Worm (Caenorhabditis elegans): ENCODE measurements around the gene cest-16.

Gene cest-16

ce11 chrX:6299641-6300240, at the start of gene cest-16:
Gene cest-16, plus strand, starts transcription at chrX:6299942.
- TF ChIP-seq irx-1 (tag; optimal IDR thresholded peaks at IDR 0.05), result no peak
- TF ChIP-seq lin-14 (GFP tag; optimal IDR thresholded peaks at IDR 0.05), result peak; percentile 40
- no peak for TF ChIP-seq nhr-85 (tag)
- TF ChIP-seq efl-1 (optimal IDR thresholded peaks at IDR 0.05), result no peak
- peak in 1 of 2 experiments; percentile 53 for TF ChIP-seq efl-1 (GFP tag; optimal IDR thresholded peaks at IDR 0.05 in 1 of 2)
- TF ChIP-seq xbp-1 (tag; optimal IDR thresholded peaks at IDR 0.05), result no peak
- no peak for TF ChIP-seq aha-1 (tag; optimal IDR thresholded peaks at IDR 0.05)
- TF ChIP-seq rnt-1 (tag; optimal IDR thresholded peaks at IDR 0.05), result peak; percentile 24
- TF ChIP-seq nhr-12 (tag; optimal IDR thresholded peaks at IDR 0.05), result no peak

DNA sequence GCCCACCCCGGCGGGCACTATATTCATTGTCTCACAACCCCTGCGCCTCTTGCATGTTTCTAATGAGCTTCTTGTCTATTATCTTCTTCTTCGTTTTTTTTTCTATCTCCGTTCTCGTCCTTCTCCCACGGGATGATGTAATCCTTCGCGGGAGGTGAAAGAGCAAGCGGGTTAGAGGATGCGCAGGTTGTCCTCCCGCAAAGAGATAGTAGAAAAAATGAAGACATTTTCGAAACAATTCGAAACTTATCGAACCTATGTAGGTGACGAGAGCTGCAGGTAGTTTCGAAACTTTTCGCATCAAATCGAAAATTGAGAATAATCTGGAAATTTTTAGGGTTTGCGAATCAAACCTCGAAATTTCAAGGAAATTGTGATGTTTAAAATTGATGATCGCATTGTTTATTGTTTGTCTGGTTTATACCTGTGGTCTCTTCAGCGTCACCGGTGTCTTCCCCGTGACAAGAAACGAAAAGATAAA, 49.4 kb upstream of the cest-16 start:
- TF ChIP-seq egl-13 (tag; optimal IDR thresholded peaks at IDR 0.05) (no peak), hlh-17 (GFP tag; optimal IDR thresholded peaks at IDR 0.05; ENCODE audit: borderline replicate concordance) (no peak), pax-3 (tag; optimal IDR thresholded peaks at IDR 0.05) (no peak), pqm-1 (tag; optimal IDR thresholded peaks at IDR 0.05) (no peak), swsn-7 (tag; optimal IDR thresholded peaks at IDR 0.05) (peak; percentile 56), C16A3.4 (tag; optimal IDR thresholded peaks at IDR 0.05) (no peak), sox-4 (tag; optimal IDR thresholded peaks at IDR 0.05) (no peak), ztf-11 (tag; optimal IDR thresholded peaks at IDR 0.05) (no peak), sup-37 (GFP tag; optimal IDR thresholded peaks at IDR 0.05) (no peak), F16B12.6 (tag; optimal IDR thresholded peaks at IDR 0.05) (no peak), ama-1 (optimal IDR thresholded peaks at IDR 0.05) (no peak), C04F5.9 (tag; optimal IDR thresholded peaks at IDR 0.05) (no peak), nhr-47 (tag; optimal IDR thresholded peaks at IDR 0.05) (peak; percentile 52), sptf-1 (tag; optimal IDR thresholded peaks at IDR 0.05) (no peak), aly-2 (tag; optimal IDR thresholded peaks at IDR 0.05) (no peak), irx-1 (tag; optimal IDR thresholded peaks at IDR 0.05) (no peak), lir-3 (tag; optimal IDR thresholded peaks at IDR 0.05; ENCODE audit: poor library complexity) (no peak), pag-3 (tag; optimal IDR thresholded peaks at IDR 0.05; ENCODE audit: borderline replicate concordance, insufficient read depth) (peak; percentile 33), nhr-28 (tag; optimal IDR thresholded peaks at IDR 0.05) (no peak), lsy-2 (tag; optimal IDR thresholded peaks at IDR 0.05) (peak; percentile 11 to 47), alr-1 (tag; optimal IDR thresholded peaks at IDR 0.05; ENCODE audit: borderline replicate concordance) (no peak), nhr-71 (tag; optimal IDR thresholded peaks at IDR 0.05) (peak; percentile 89), ces-1 (GFP tag; optimal IDR thresholded peaks at IDR 0.05) (no peak), nhr-85 (tag) (peak; percentile 97), unc-62 (GFP tag; optimal IDR thresholded peaks at IDR 0.05) (no peak), nhr-84 (tag; optimal IDR thresholded peaks at IDR 0.05) (no peak), nhr-77 (tag; optimal IDR thresholded peaks at IDR 0.05) (peak; percentile 83), ceh-82 (tag; optimal IDR thresholded peaks at IDR 0.05) (peak; percentile 47 to 54 (median 49)), unc-98 (GFP tag; IDR thresholded peaks at IDR 0.05) (no peak), isw-1 (GFP tag; IDR thresholded peaks at IDR 0.05) (no peak), efl-1 (optimal IDR thresholded peaks at IDR 0.05) (peak; percentile 9 to 18), efl-1 (GFP tag; optimal IDR thresholded peaks at IDR 0.05 in 1 of 2) (peak; percentile 5 to 93), jun-1 (tag; optimal IDR thresholded peaks at IDR 0.05) (peak; percentile 47), hpl-2 (GFP tag; optimal IDR thresholded peaks at IDR 0.05) (no peak), unc-30 (tag; optimal IDR thresholded peaks at IDR 0.05) (no peak), nhr-90 (tag; optimal IDR thresholded peaks at IDR 0.05; ENCODE audit: poor library complexity) (peak; percentile 76), zag-1 (tag; optimal IDR thresholded peaks at IDR 0.05) (no peak), egl-27 (tag; optimal IDR thresholded peaks at IDR 0.05) (peak; percentile 4 to 47), nhr-20 (tag; optimal IDR thresholded peaks at IDR 0.05) (peak; percentile 84), ceh-88 (GFP tag; IDR thresholded peaks at IDR 0.05) (no peak), mep-1 (tag; optimal IDR thresholded peaks at IDR 0.05) (peak; percentile 84), snu-23 (GFP tag; optimal IDR thresholded peaks at IDR 0.05) (peak; percentile 77), skn-1 (tag; optimal IDR thresholded peaks at IDR 0.05) (peak; percentile 33), fkh-4 (tag; optimal IDR thresholded peaks at IDR 0.05; ENCODE audit: borderline replicate concordance) (no peak), fkh-8 (tag; optimal IDR thresholded peaks at IDR 0.05) (no peak)
